Worm (Caenorhabditis elegans) whole organism, L2 larva: Measurements from ENCODE around the gene pha-2.

Source experiments
- C34F6.9 ChIP-seq: fragments of 150-350 bp; optimal IDR thresholded peaks from 2 replicates; lab custom pipeline; 2014; ENCODE audit warnings: missing biosample characterization, missing genetic modification characterization
- F13H6.1 ChIP-seq: sonication (generic microtip); optimal IDR thresholded peaks from 2 replicates; lab custom pipeline; 2016; ENCODE audit warnings: missing genetic modification characterization, missing compliant biosample characterization
- R02D3.7 ChIP-seq: fragments of 150-350 bp; optimal IDR thresholded peaks from 2 replicates; lab custom pipeline; 2014; ENCODE audit warnings: missing biosample characterization, missing genetic modification characterization
- Y55F3AM.14 ChIP-seq: fragments of 200-800 bp; sonication (Bioruptor generic); optimal IDR thresholded peaks from 2 replicates; lab custom pipeline; 2018; ENCODE audit warnings: mild to moderate bottlenecking, missing genetic modification characterization, missing compliant biosample characterization
- ZK546.5 ChIP-seq: sonication (generic microtip); optimal IDR thresholded peaks from 2 replicates; lab custom pipeline; 2017; ENCODE audit warnings: missing biosample characterization, missing genetic modification characterization
- aly-2 ChIP-seq: fragments of 150-350 bp; optimal IDR thresholded peaks from 2 replicates; lab custom pipeline; 2014; ENCODE audit warnings: missing biosample characterization, missing genetic modification characterization
- blmp-1 ChIP-seq: sonication (generic microtip); optimal IDR thresholded peaks from 2 replicates; lab custom pipeline; 2017; ENCODE audit warnings: missing genetic modification characterization, mild to moderate bottlenecking, missing compliant biosample characterization, antibody characterized with exemption, moderate library complexity; ENCODE audit not compliant: insufficient read depth
- ceh-16 ChIP-seq: fragments of 150-350 bp; optimal IDR thresholded peaks from 2 replicates; lab custom pipeline; 2014; ENCODE audit warnings: missing biosample characterization, missing genetic modification characterization
- ceh-82 ChIP-seq: fragments of 150-350 bp; optimal IDR thresholded peaks from 2 replicates; lab custom pipeline; 2014; ENCODE audit warnings: missing biosample characterization, missing genetic modification characterization
- dmd-4 ChIP-seq: sonication (generic microtip); optimal IDR thresholded peaks from 2 replicates; lab custom pipeline; 2017; ENCODE audit warnings: missing biosample characterization, missing genetic modification characterization
- egl-27 ChIP-seq: sonication (generic microtip); optimal IDR thresholded peaks from 3 replicates; lab custom pipeline; 2017; ENCODE audit warnings: missing biosample characterization, missing genetic modification reagents, missing genetic modification characterization
- elt-1 ChIP-seq: fragments of 150-350 bp; optimal IDR thresholded peaks from 2 replicates; lab custom pipeline; 2014; ENCODE audit warnings: missing biosample characterization, missing genetic modification characterization
- gmeb-1 ChIP-seq: fragments of 150-350 bp; optimal IDR thresholded peaks from 2 replicates; lab custom pipeline; 2014; ENCODE audit warnings: missing biosample characterization, missing genetic modification characterization
- mab-5 ChIP-seq: fragments of 150-350 bp; optimal IDR thresholded peaks from 2 replicates; lab custom pipeline; 2014; ENCODE audit warnings: missing biosample characterization, missing genetic modification characterization
- mdl-1 ChIP-seq, 2 experiments: fragments of 150-350 bp in 1 of 2; sonication (generic microtip) in 1 of 2; optimal IDR thresholded peaks; 2 replicates each; lab custom pipeline; 2017; ENCODE audit warnings: missing biosample characterization in 2 of 2, missing genetic modification characterization in 2 of 2
- nhr-10 ChIP-seq: sonication (generic microtip); optimal IDR thresholded peaks from 2 replicates; lab custom pipeline; 2017; ENCODE audit warnings: missing biosample characterization, missing genetic modification characterization
- nhr-11 ChIP-seq: fragments of 150-350 bp; optimal IDR thresholded peaks from 2 replicates; lab custom pipeline; 2014; ENCODE audit warnings: missing biosample characterization, missing genetic modification characterization
- nhr-12 ChIP-seq: fragments of 150-350 bp; optimal IDR thresholded peaks from 2 replicates; lab custom pipeline; 2014; ENCODE audit warnings: missing biosample characterization, missing genetic modification characterization
- nhr-129 ChIP-seq: fragments of 150-350 bp; optimal IDR thresholded peaks from 2 replicates; lab custom pipeline; 2014; ENCODE audit warnings: missing biosample characterization, missing genetic modification characterization
- nhr-23 ChIP-seq: fragments of 150-350 bp; optimal IDR thresholded peaks from 2 replicates; lab custom pipeline; 2014; ENCODE audit warnings: missing biosample characterization, missing genetic modification reagents, missing genetic modification characterization
- nhr-237 ChIP-seq: fragments of 150-350 bp; optimal IDR thresholded peaks from 2 replicates; lab custom pipeline; 2014; ENCODE audit warnings: missing biosample characterization, missing genetic modification characterization
- nhr-25 ChIP-seq: fragments of 150-350 bp; sonication (generic microtip); optimal IDR thresholded peaks from 3 replicates; lab custom pipeline; 2014; ENCODE audit warnings: missing biosample characterization, missing genetic modification characterization
- nhr-77 ChIP-seq: fragments of 150-350 bp; optimal IDR thresholded peaks from 2 replicates; lab custom pipeline; 2014; ENCODE audit warnings: missing biosample characterization, missing genetic modification characterization
- peb-1 ChIP-seq: fragments of 150-350 bp; optimal IDR thresholded peaks from 2 replicates; lab custom pipeline; 2014; ENCODE audit warnings: missing biosample characterization, missing genetic modification characterization
- sem-4 ChIP-seq: fragments of 150-350 bp; optimal IDR thresholded peaks from 2 replicates; lab custom pipeline; 2014; ENCODE audit warnings: missing biosample characterization, missing genetic modification reagents, missing genetic modification characterization
- skn-1 ChIP-seq: sonication (generic microtip); optimal IDR thresholded peaks from 2 replicates; lab custom pipeline; 2017; ENCODE audit warnings: missing biosample characterization, missing genetic modification characterization
- sma-3 ChIP-seq: sonication (generic microtip); optimal IDR thresholded peaks from 2 replicates; lab custom pipeline; 2016; ENCODE audit warnings: missing genetic modification reagents, missing genetic modification characterization, missing compliant biosample characterization
- sma-9 ChIP-seq, 2 experiments: fragments of 150-350 bp in 1 of 2; sonication (generic microtip) in 1 of 2; optimal IDR thresholded peaks; 2 replicates each; lab custom pipeline; 2014 to 2016; ENCODE audit warnings: missing genetic modification characterization in 2 of 2, mild to moderate bottlenecking in 1 of 2, missing biosample characterization in 1 of 2, missing compliant biosample characterization in 1 of 2, missing genetic modification reagents in 1 of 2, moderate library complexity in 1 of 2
- snpc-4 ChIP-seq: fragments of 150-350 bp; optimal IDR thresholded peaks from 2 replicates; lab custom pipeline; 2014; ENCODE audit warnings: missing biosample characterization, missing genetic modification characterization
- unc-39 ChIP-seq: fragments of 150-350 bp; optimal IDR thresholded peaks from 2 replicates; lab custom pipeline; 2014; ENCODE audit warnings: missing biosample characterization, missing genetic modification characterization
- unc-55 ChIP-seq: fragments of 150-350 bp; sonication (generic microtip); optimal IDR thresholded peaks from 3 replicates; lab custom pipeline; 2014; ENCODE audit warnings: missing biosample characterization, missing genetic modification reagents, missing genetic modification characterization
- unc-62 ChIP-seq: fragments of 150-350 bp; optimal IDR thresholded peaks from 2 replicates; lab custom pipeline; 2014; ENCODE audit warnings: missing biosample characterization, missing genetic modification reagents, missing genetic modification characterization
- zag-1 ChIP-seq: fragments of 150-350 bp; optimal IDR thresholded peaks from 2 replicates; lab custom pipeline; 2014; ENCODE audit warnings: missing biosample characterization, missing genetic modification characterization
- ztf-1 ChIP-seq: fragments of 200-800 bp; sonication (Bioruptor generic); conservative IDR thresholded peaks from 2 replicates; pipeline ENCODE4 v1.3.6; 2022; ENCODE audit warnings: missing genetic modification characterization, missing compliant biosample characterization
- ztf-11 ChIP-seq: sonication (generic microtip); optimal IDR thresholded peaks from 2 replicates; lab custom pipeline; 2017; ENCODE audit warnings: missing biosample characterization, missing genetic modification characterization

pha-2 gene

DNA sequence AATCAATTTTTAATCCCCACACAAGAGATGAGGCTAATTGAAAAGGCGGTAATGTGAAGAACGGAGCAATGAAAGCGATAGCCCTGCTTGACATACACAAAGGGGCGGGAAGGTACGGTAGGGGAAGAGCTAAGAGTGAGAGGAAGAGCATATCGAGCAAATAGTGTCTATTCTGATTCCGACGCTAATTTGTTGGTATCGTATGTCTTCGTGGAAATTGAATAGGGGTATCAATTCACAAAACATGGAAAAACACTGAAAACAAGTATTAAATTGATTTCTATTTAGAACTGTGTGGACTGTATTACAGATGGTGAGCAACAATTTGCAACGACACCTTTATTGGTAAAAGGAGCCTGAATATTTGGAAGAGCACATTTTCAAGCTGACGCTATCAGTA lies at the start of gene pha-2:
TSS of gene pha-2 (minus strand) at position 101 of the 400 bp plus-strand sequence.
- no peak for TF ChIP-seq blmp-1
- TF ChIP-seq nhr-10, result no peak
- TF ChIP-seq peb-1, result no peak
- TF ChIP-seq ceh-16 (tag; lab: Kevin White, UChicago), result no peak
- TF ChIP-seq nhr-77 (tag; lab: Kevin White, UChicago), result no peak
- no peak for TF ChIP-seq nhr-237
- no peak for TF ChIP-seq C34F6.9 (tag; lab: Kevin White, UChicago)
- no peak for TF ChIP-seq gmeb-1
- no peak for TF ChIP-seq aly-2 (tag; lab: Kevin White, UChicago)
- no peak for TF ChIP-seq egl-27 (tag; lab: Kevin White, UChicago)
- no peak for TF ChIP-seq nhr-11 (tag; lab: Kevin White, UChicago)

DNA sequence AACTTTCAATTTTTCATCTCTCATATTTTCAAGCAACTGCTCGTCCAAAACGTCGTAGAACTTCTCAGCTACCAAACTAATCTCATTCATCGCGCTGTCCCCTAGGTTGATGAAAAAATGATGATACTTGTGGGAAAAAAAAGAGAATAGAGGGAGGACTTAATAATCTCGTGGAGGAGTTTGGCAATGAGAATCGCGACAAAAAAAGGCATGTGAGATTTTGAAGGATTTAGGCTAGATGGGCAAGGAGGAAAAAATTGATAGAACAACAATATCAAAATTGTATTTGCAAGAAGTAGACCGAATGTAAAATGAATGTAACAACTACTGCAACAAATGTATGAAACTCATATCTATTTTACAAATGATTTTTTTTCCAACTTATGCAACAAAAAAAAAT lies 45.9 kb upstream of the pha-2 start, which contains the start of gene Y9C12A.1:
TSS of gene Y9C12A.1 (minus strand) at position 101 of the 400 bp plus-strand sequence.
- TF ChIP-seq R02D3.7, result no peak
- no peak for TF ChIP-seq sem-4 (tag; lab: Kevin White, UChicago)
- no peak for TF ChIP-seq mdl-1 (tag; optimal IDR thresholded peaks at IDR 0.05; lab: Kevin White, UChicago)

DNA sequence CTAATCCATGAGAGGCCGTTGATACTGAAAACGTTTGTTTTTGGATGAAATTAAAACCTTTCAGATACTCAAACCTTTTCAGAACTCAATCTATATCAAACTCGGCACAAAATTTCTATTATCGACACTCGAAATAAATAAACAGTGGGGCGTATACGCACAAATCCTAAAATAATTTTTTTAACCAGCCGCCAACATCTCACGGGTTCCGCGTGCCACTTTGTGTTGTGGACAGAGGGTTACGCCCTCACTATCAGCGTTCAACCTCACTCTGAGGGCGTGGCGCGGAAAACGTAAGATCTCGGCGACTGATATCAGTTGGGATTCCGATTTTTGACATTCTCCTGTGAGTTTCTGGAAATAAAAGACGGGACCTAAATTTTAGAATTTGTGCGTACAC lies 44.6 kb upstream of the pha-2 start:
- TF ChIP-seq ztf-1 (GFP tag; lab: Robert Waterston, UW) (no peak), snpc-4 (tag; lab: Kevin White, UChicago) (peak; percentile 25), mab-5 (tag; lab: Kevin White, UChicago) (no peak), ceh-82 (no peak), mdl-1 (tag; optimal IDR thresholded peaks at IDR 0.05; lab: Kevin White, UChicago) (no peak), skn-1 (tag; lab: Kevin White, UChicago) (no peak), sma-3 (no peak), dmd-4 (tag; lab: Kevin White, UChicago) (no peak)

DNA sequence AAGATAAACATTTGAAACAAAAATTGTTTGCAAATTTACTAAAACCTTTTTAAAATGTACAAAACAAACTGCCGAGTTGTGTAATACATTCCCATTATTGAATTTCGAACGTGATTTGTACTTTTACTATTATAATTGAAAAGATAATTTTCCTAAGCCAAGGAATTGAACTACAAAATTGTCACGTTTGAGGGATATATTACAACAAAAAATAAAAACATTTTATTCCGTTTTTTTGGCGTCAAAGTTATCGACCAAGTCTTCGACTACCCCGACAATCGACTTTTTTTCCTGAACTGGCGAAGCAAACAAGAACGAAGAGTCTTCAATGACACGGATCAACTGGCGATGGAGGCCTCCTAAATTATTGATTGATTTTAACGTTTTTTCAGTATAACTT lies 44.1 kb upstream of the pha-2 start, which contains the start of gene T19D7.7:
TSS of gene T19D7.7 (minus strand) at position 101 of the 400 bp plus-strand sequence.
- no peak for TF ChIP-seq nhr-129

DNA sequence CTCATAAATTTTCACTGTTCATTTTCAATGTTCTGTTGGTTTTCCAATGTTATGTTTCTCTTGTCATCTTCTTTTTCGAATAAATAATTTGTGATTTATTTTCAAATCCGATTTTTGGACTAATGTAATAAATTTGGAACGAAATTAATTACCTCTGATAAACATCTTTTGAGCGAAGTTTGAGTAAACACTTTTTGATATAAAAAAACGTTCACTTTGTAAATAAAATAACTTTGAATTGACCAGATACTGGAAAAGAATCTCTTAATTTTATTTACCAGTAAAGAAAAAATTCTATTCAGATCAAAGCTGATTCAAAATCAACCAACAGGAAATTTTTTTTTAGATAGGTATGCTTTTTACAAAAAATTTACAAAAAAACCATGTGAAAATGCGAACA lies 35.0 kb upstream of the pha-2 start, which contains the start of gene lgc-32:
TSS of gene lgc-32 (plus strand) at position 301 of the 400 bp plus-strand sequence.
- TF ChIP-seq sma-9 (GFP tag; optimal IDR thresholded peaks at IDR 0.05; lab: Kevin White, UChicago) (no peak), sma-9 (tag; optimal IDR thresholded peaks at IDR 0.05; lab: Kevin White, UChicago) (no peak), ZK546.5 (no peak), dmd-4 (tag; lab: Kevin White, UChicago) (no peak), Y55F3AM.14 (GFP tag; lab: Kevin White, UChicago) (no peak), nhr-23 (tag; lab: Kevin White, UChicago) (no peak), mab-5 (tag; lab: Kevin White, UChicago) (no peak), nhr-237 (no peak), unc-39 (tag; lab: Kevin White, UChicago) (no peak), ztf-11 (no peak), mdl-1 (tag; optimal IDR thresholded peaks at IDR 0.05; lab: Kevin White, UChicago) (no peak), aly-2 (tag; lab: Kevin White, UChicago) (no peak), elt-1 (no peak), F13H6.1 (tag; lab: Kevin White, UChicago) (no peak), unc-62 (GFP tag; lab: Kevin White, UChicago) (no peak), zag-1 (tag; lab: Kevin White, UChicago) (no peak), nhr-25 (tag; lab: Kevin White, UChicago) (no peak), nhr-12 (tag; lab: Kevin White, UChicago) (no peak), unc-55 (GFP tag; lab: Kevin White, UChicago) (no peak)
